Fruit fly (Drosophila melanogaster) whole organism: ENCODE measurements around the gene CG1137.

ENCODE experiments used
- CG8478 ChIP-seq: fragments of >200 bp; optimal IDR thresholded peaks from 2 replicates; lab custom pipeline; 2018; ENCODE audit warnings: inconsistent platforms
- Dll ChIP-seq: fragments of >200 bp; optimal IDR thresholded peaks from 2 replicates; lab custom pipeline; 2017
- EcR ChIP-seq, 2 experiments: fragments of >200 bp; optimal IDR thresholded peaks; 2 replicates each; lab custom pipeline; 2017; ENCODE audit warnings: missing biosample characterization in 2 of 2, missing genetic modification characterization in 2 of 2, missing genetic modification reagents in 2 of 2
- psq ChIP-seq: fragments of >200 bp; optimal IDR thresholded peaks from 2 replicates; lab custom pipeline; 2017

DNA sequence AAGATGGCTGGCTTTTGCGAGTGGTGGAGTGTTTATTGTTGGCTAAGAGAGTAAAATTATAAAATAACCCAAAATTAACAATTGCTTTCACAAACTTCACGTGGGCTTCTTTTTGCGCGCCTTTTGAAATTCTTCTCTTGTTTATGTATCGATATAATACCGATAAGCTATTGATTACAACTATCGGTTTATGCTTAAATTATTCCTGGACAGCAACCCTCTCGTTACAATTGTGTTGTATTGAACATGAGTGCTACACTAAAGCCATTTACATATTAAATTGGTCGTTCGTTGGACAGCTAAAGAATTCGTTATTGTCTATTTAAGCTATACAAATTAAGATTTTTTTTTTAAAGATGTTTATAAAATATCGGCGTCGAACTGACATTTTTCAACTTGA, 26.1 kb downstream of the CG1137 start:
- no peak for TF ChIP-seq EcR (GFP tag; optimal IDR thresholded peaks at IDR 0.05; lab: Kevin White, UChicago)
- no peak for TF ChIP-seq CG8478 (lab: Kevin White, UChicago)
- TF ChIP-seq Dll (lab: Kevin White, UChicago), result no peak
- TF ChIP-seq psq, result no peak
